Fruit fly (Drosophila melanogaster): ENCODE results near the gene grn.

The grn gene

DNA sequence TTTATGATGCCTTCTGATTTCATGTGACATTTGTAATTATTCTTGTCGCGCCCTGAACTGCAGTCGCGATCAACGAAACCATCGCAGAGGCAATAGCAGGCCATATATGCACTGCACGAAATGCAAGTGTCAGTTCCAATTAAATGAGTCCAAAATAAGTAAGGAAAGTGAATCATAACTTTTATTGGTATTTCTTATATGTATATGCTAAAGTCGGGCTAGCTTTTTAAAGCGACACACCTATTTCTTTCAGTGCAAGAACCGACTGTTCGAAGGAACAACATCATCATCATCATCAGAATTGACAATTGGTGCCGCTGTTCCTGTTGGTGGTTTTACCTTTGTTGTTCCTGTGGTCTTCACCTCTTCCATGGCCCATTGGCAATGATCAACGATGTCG, 15.9 kb upstream of the grn start:
- TF ChIP-seq CG3032 (tag; optimal IDR thresholded peaks at IDR 0.05) (peak; percentile 48), ss (GFP tag; optimal IDR thresholded peaks at IDR 0.05) (peak in 1 of 2 experiments; percentile 22), fd59A (GFP tag; optimal IDR thresholded peaks at IDR 0.05) (peak; percentile 16), CG6163 (GFP tag; IDR thresholded peaks at IDR 0.05) (peak; percentile 64), Ets21C (GFP tag; optimal IDR thresholded peaks at IDR 0.05) (no peak), Eip93F (GFP tag; optimal IDR thresholded peaks at IDR 0.05) (no peak), acj6 (GFP tag; optimal IDR thresholded peaks at IDR 0.05) (peak; percentile 36), CG10631 (GFP tag; optimal IDR thresholded peaks at IDR 0.05) (peak; percentile 39), Sox102F (GFP tag; optimal IDR thresholded peaks at IDR 0.05) (peak; percentile 47), CG6854 (GFP tag; optimal IDR thresholded peaks at IDR 0.05) (no peak), lz (GFP tag; optimal IDR thresholded peaks at IDR 0.05) (peak; percentile 38), vri (GFP tag; optimal IDR thresholded peaks at IDR 0.05) (peak; percentile 14), OdsH (GFP tag; optimal IDR thresholded peaks at IDR 0.05) (peak; percentile 24), CG11902 (GFP tag; optimal IDR thresholded peaks at IDR 0.05) (peak; percentile 25), CG32006 (GFP tag; optimal IDR thresholded peaks at IDR 0.05) (no peak), Ets96B (tag; optimal IDR thresholded peaks at IDR 0.05) (peak; percentile 51), Smox (GFP tag; optimal IDR thresholded peaks at IDR 0.05) (peak; percentile 52), salr (GFP tag; optimal IDR thresholded peaks at IDR 0.05) (peak in 1 of 2 experiments; percentile 42), CG3919 (GFP tag; optimal IDR thresholded peaks at IDR 0.05) (peak; percentile 48), topi (GFP tag; optimal IDR thresholded peaks at IDR 0.05) (peak; percentile 42), CG34406 (GFP tag; optimal IDR thresholded peaks at IDR 0.05) (peak; percentile 4), achi (GFP tag; optimal IDR thresholded peaks at IDR 0.05) (peak; percentile 7), Hr4 (GFP tag; optimal IDR thresholded peaks at IDR 0.05) (no peak), Met (GFP tag; optimal IDR thresholded peaks at IDR 0.05) (peak; percentile 52), Eip75B (GFP tag; optimal IDR thresholded peaks at IDR 0.05) (peak; percentile 39), CG31627 (GFP tag; optimal IDR thresholded peaks at IDR 0.05) (peak; percentile 48), Eip78C (GFP tag) (peak; percentile 73), cyc (GFP tag; optimal IDR thresholded peaks at IDR 0.05) (peak; percentile 45), Hr39 (GFP tag; optimal IDR thresholded peaks at IDR 0.05) (peak; percentile 54), CG6808 (GFP tag; optimal IDR thresholded peaks at IDR 0.05) (peak; percentile 45), spab (GFP tag; optimal IDR thresholded peaks at IDR 0.05) (no peak), eg (GFP tag; IDR thresholded peaks at IDR 0.05) (no peak), Sox14 (GFP tag; optimal IDR thresholded peaks at IDR 0.05) (peak; percentile 45), Blimp-1 (GFP tag; optimal IDR thresholded peaks at IDR 0.05) (no peak), pdm3 (GFP tag; optimal IDR thresholded peaks at IDR 0.05) (peak; percentile 29), CG10669 (GFP tag; optimal IDR thresholded peaks at IDR 0.05) (peak; percentile 44), CG15336 (GFP tag; IDR thresholded peaks at IDR 0.05) (no peak), Hr38 (GFP tag; optimal IDR thresholded peaks at IDR 0.05) (no peak), svp (GFP tag) (peak; percentile 79), CG8119 (GFP tag; IDR thresholded peaks at IDR 0.05) (no peak), dsx (GFP tag; optimal IDR thresholded peaks at IDR 0.05; ENCODE audit: poor library complexity, severe bottlenecking) (peak; percentile 29), CG16779 (tag; optimal IDR thresholded peaks at IDR 0.05) (no peak), CG1621 (tag; optimal IDR thresholded peaks at IDR 0.05) (peak; percentile 32), CG11762 (GFP tag; optimal IDR thresholded peaks at IDR 0.05; ENCODE audit: insufficient read depth) (peak; percentile 20), esn (GFP tag; optimal IDR thresholded peaks at IDR 0.05) (peak; percentile 45), CG7368 (GFP tag; optimal IDR thresholded peaks at IDR 0.05) (no peak)

All from whole organism, prepupa.